Worm (Caenorhabditis elegans): ENCODE data around the gene F14H3.14.

DNA sequence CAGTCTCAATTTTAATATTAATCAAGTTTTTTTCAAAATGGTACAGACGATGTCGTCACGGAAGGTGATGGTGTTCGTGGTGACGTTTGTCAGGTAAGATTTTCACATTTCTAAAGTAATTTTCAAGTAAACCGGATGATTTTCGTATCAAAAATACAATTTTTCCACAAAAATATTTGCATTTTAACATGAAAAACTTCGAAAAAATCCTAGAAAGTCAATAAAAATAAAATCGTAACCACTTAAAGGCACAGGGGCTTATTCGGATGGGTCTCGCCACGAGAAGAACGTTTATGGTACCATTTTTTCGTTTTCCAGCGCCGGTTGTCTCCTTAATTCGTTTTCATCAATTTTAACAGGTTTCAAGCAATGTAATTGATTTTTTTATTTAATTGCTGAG is 38.4 kb downstream of the F14H3.14 start, which contains the start of gene T10C6.6:
- TF ChIP-seq nhr-21 (tag; optimal IDR thresholded peaks at IDR 0.05) (no peak), ama-1 (optimal IDR thresholded peaks at IDR 0.05) (no peak), elt-1 (tag; optimal IDR thresholded peaks at IDR 0.05) (no peak), ztf-4 (tag; optimal IDR thresholded peaks at IDR 0.05) (no peak)
